Fruit fly (Drosophila melanogaster): Measurements from ENCODE around the gene CG2209.

DNA sequence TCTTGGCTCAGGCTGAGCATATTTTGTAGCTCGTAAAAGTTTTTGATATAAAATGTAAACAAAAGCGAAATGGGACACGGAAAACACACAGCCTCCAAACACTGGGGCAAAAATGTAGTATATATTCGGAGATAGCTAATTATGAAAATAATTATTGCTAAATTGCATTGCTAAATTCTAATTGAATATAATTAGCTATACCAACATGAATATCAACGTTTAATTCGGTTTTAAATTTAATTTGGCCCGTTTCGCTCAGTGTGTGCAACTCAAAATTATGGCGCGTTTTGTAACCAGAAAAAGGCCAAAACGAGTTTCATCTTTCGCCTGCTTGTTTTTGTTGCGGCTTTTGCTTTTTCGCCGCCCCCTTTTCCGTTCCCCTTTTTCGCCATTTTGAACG is 1.8 kb downstream of the CG2209 start:
- no peak for TF ChIP-seq H2.0 (GFP tag; IDR thresholded peaks at IDR 0.05)
- no peak for TF ChIP-seq CG15011 (GFP tag; optimal IDR thresholded peaks at IDR 0.05)
- TF ChIP-seq hkb (optimal IDR thresholded peaks at IDR 0.05): no peak
- no peak for TF ChIP-seq hkb (GFP tag; IDR thresholded peaks at IDR 0.05)
- TF ChIP-seq wor (GFP tag; IDR thresholded peaks at IDR 0.05): no peak

All from whole organism, embryonic.